Worm (Caenorhabditis elegans): ENCODE data around the gene K04C2.3.

The K04C2.3 gene

DNA sequence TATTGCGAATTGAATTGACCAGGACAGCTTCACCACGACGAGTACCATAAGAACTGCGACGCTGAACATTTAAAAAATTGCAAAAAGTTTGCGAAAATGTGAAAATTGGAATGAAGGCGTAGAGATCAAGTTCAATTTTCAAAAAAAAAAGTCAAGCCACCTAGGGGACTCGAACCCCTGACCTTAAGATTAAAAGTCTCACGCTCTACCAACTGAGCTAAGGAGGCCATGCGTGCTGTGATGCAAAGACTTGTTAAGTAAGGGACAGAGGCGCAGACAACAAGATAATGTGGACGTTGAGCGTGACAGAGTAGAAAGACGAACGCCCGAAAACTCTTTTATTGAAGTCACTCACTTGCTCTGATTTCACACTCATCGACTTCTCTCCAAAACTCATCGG, 14.7 kb downstream of the K04C2.3 start (continued):
- peak; percentile 73 for TF ChIP-seq unc-130 (tag; optimal IDR thresholded peaks at IDR 0.05)
- TF ChIP-seq pqm-1 (tag; optimal IDR thresholded peaks at IDR 0.05) = no peak
- TF ChIP-seq fos-1 (tag; optimal IDR thresholded peaks at IDR 0.05) = peak; percentile 55
- TF ChIP-seq xbp-1 (tag; optimal IDR thresholded peaks at IDR 0.05) = peak; percentile 56
- peak; percentile 5 for TF ChIP-seq lin-15B (tag; optimal IDR thresholded peaks at IDR 0.05)
- peak; percentile 75 for TF ChIP-seq nhr-47 (tag; optimal IDR thresholded peaks at IDR 0.05)
- TF ChIP-seq nhr-77 (tag; optimal IDR thresholded peaks at IDR 0.05) = peak; percentile 36
- TF ChIP-seq sptf-1 (tag; optimal IDR thresholded peaks at IDR 0.05) = no peak
- peak; percentile 44 for TF ChIP-seq fkh-8 (tag; optimal IDR thresholded peaks at IDR 0.05)
- peak; percentile 4 for TF ChIP-seq irx-1 (tag; optimal IDR thresholded peaks at IDR 0.05)
- peak; percentile 74 for TF ChIP-seq mep-1 (tag; optimal IDR thresholded peaks at IDR 0.05)
- TF ChIP-seq isw-1 (GFP tag; IDR thresholded peaks at IDR 0.05) = peak; percentile 12; the same call in 1 of the 2 replicates
- peak; percentile 38 for TF ChIP-seq ztf-4 (tag; optimal IDR thresholded peaks at IDR 0.05)
- TF ChIP-seq dpl-1 (GFP tag; optimal IDR thresholded peaks at IDR 0.05) = peak; percentile 39 to 71 (median 61)
- TF ChIP-seq alr-1 (tag; optimal IDR thresholded peaks at IDR 0.05; ENCODE audit: borderline replicate concordance) = no peak
- no peak for TF ChIP-seq nhr-84 (tag; optimal IDR thresholded peaks at IDR 0.05)
- no peak for TF ChIP-seq egl-13 (tag; optimal IDR thresholded peaks at IDR 0.05)
- TF ChIP-seq ets-5 (GFP tag; IDR thresholded peaks at IDR 0.05) = no peak
- TF ChIP-seq lin-13 (GFP tag; optimal IDR thresholded peaks at IDR 0.05) = peak; percentile 60
- peak; percentile 58 for TF ChIP-seq lin-14 (GFP tag; optimal IDR thresholded peaks at IDR 0.05)
- no peak for TF ChIP-seq blmp-1 (tag; optimal IDR thresholded peaks at IDR 0.05)
- peak in 1 of 6 experiments; percentile 31 for TF ChIP-seq elt-3 (tag; optimal IDR thresholded peaks at IDR 0.05)
- TF ChIP-seq lsy-2 (tag; optimal IDR thresholded peaks at IDR 0.05) = peak; percentile 59 to 75
- no peak for TF ChIP-seq vab-15 (tag; optimal IDR thresholded peaks at IDR 0.05)
- TF ChIP-seq mef-2 (tag; optimal IDR thresholded peaks at IDR 0.05) = no peak
- TF ChIP-seq unc-86 (tag; optimal IDR thresholded peaks at IDR 0.05) = peak; percentile 29
- peak; percentile 47 for TF ChIP-seq skn-1 (tag; optimal IDR thresholded peaks at IDR 0.05)
- TF ChIP-seq sup-37 (GFP tag; optimal IDR thresholded peaks at IDR 0.05) = no peak
- TF ChIP-seq C04F5.9 (tag; optimal IDR thresholded peaks at IDR 0.05) = peak; percentile 45
- peak; percentile 70 for TF ChIP-seq nhr-19 (GFP tag; conservative IDR thresholded peaks at IDR 0.05)
- peak; percentile 37 for TF ChIP-seq fkh-10 (GFP tag; optimal IDR thresholded peaks at IDR 0.05)
- no peak for TF ChIP-seq snpc-4 (tag; optimal IDR thresholded peaks at IDR 0.05)
- peak in 1 of 2 experiments; percentile 5 for TF ChIP-seq egl-27 (tag; optimal IDR thresholded peaks at IDR 0.05)
- TF ChIP-seq zag-1 (tag; optimal IDR thresholded peaks at IDR 0.05) = no peak
- TF ChIP-seq ces-1 (GFP tag; optimal IDR thresholded peaks at IDR 0.05) = no peak
- peak in 1 of 2 experiments; percentile 65 for TF ChIP-seq mdl-1 (tag; optimal IDR thresholded peaks at IDR 0.05)
- no peak for TF ChIP-seq aha-1 (tag; optimal IDR thresholded peaks at IDR 0.05)
- peak; percentile 59 for TF ChIP-seq F16B12.6 (tag; optimal IDR thresholded peaks at IDR 0.05)
- TF ChIP-seq nhr-12 (tag; optimal IDR thresholded peaks at IDR 0.05) = no peak
- no peak for TF ChIP-seq ztf-11 (tag; optimal IDR thresholded peaks at IDR 0.05)
- peak; percentile 62 for TF ChIP-seq nhr-20 (tag; optimal IDR thresholded peaks at IDR 0.05)
- no peak for TF ChIP-seq sox-4 (tag; optimal IDR thresholded peaks at IDR 0.05)
- no peak for TF ChIP-seq mab-9 (GFP tag; IDR thresholded peaks at IDR 0.05)
- TF ChIP-seq lir-3 (tag; optimal IDR thresholded peaks at IDR 0.05; ENCODE audit: poor library complexity) = peak; percentile 62
- TF ChIP-seq nhr-85 (tag) = peak; percentile 48
- no peak for TF ChIP-seq ceh-88 (GFP tag; IDR thresholded peaks at IDR 0.05)
- TF ChIP-seq grh-1 (GFP tag; IDR thresholded peaks at IDR 0.05) = peak; percentile 20; the same call in 1 of the 2 replicates
- TF ChIP-seq unc-62 (GFP tag; optimal IDR thresholded peaks at IDR 0.05) = no peak
- no peak for TF ChIP-seq elt-2 (tag; optimal IDR thresholded peaks at IDR 0.05)
- TF ChIP-seq pag-3 (tag; optimal IDR thresholded peaks at IDR 0.05; ENCODE audit: borderline replicate concordance, insufficient read depth) = no peak
- no peak for TF ChIP-seq ceh-63 (GFP tag; optimal IDR thresholded peaks at IDR 0.05)
- TF ChIP-seq C34B4.2 (tag; optimal IDR thresholded peaks at IDR 0.05) = no peak
- TF ChIP-seq ceh-8 (GFP tag; optimal IDR thresholded peaks at IDR 0.05) = peak; percentile 48
